Worm (Caenorhabditis elegans): Measurements from ENCODE around the gene tbc-12.

Gene tbc-12

DNA sequence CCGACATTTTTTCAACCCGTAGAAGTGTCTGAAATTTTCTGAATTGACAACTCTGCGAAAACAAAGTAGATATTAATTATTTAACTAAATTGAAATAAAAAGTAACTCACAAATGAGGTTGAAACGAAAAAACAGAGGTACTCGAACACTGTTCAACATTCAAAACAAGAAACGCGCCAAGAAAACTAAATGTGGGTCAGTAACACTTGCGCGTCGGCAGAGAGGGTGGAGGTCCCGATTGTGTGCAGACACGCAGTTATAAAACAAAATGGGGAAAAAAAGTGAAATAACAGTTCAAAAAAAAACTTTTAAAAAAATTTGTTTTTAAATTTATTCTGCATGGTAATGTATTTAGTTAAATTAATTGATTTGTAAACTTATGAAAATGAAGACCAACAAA is 27.1 kb upstream of the tbc-12 start (continued):
- TF ChIP-seq tlp-1 (tag; optimal IDR thresholded peaks at IDR 0.05), result no peak
- no peak for TF ChIP-seq ceh-90 (tag; optimal IDR thresholded peaks at IDR 0.05)
- TF ChIP-seq ceh-82 (tag; optimal IDR thresholded peaks at IDR 0.05), result peak in 2 of 3 experiments; percentile 2 to 10
- no peak for TF ChIP-seq nhr-11 (tag; optimal IDR thresholded peaks at IDR 0.05)
- peak; percentile 47 for TF ChIP-seq snu-23 (GFP tag; optimal IDR thresholded peaks at IDR 0.05)
- TF ChIP-seq egl-27 (tag; optimal IDR thresholded peaks at IDR 0.05), result no peak
- TF ChIP-seq nhr-19 (GFP tag; conservative IDR thresholded peaks at IDR 0.05), result no peak
- TF ChIP-seq nhr-84 (tag; optimal IDR thresholded peaks at IDR 0.05), result no peak
- TF ChIP-seq ceh-63 (GFP tag; optimal IDR thresholded peaks at IDR 0.05), result no peak
- no peak for TF ChIP-seq pqm-1 (tag; optimal IDR thresholded peaks at IDR 0.05)
- no peak for TF ChIP-seq aly-2 (tag; optimal IDR thresholded peaks at IDR 0.05)
- peak; percentile 18 for TF ChIP-seq C16A3.4 (tag; optimal IDR thresholded peaks at IDR 0.05)
- TF ChIP-seq F16B12.6 (tag; optimal IDR thresholded peaks at IDR 0.05), result no peak
- TF ChIP-seq hlh-17 (GFP tag; optimal IDR thresholded peaks at IDR 0.05; ENCODE audit: borderline replicate concordance), result no peak
- TF ChIP-seq mep-1 (tag; optimal IDR thresholded peaks at IDR 0.05), result peak; percentile 33
- peak; percentile 9 for TF ChIP-seq unc-86 (tag; optimal IDR thresholded peaks at IDR 0.05)
- no peak for TF ChIP-seq ets-5 (GFP tag; IDR thresholded peaks at IDR 0.05)
- peak; percentile 11 for TF ChIP-seq tbx-2 (tag; optimal IDR thresholded peaks at IDR 0.05)
- TF ChIP-seq efl-3 (GFP tag; optimal IDR thresholded peaks at IDR 0.05), result no peak
- TF ChIP-seq aha-1 (tag; optimal IDR thresholded peaks at IDR 0.05), result no peak
- TF ChIP-seq nhr-20 (tag; optimal IDR thresholded peaks at IDR 0.05), result peak; percentile 43
- TF ChIP-seq elt-2 (tag; optimal IDR thresholded peaks at IDR 0.05), result no peak
- peak; percentile 46 for TF ChIP-seq blmp-1 (tag; optimal IDR thresholded peaks at IDR 0.05)
- TF ChIP-seq pag-3 (tag; optimal IDR thresholded peaks at IDR 0.05; ENCODE audit: borderline replicate concordance, insufficient read depth), result peak; percentile 5
- peak; percentile 32 for TF ChIP-seq xbp-1 (tag; optimal IDR thresholded peaks at IDR 0.05)
- TF ChIP-seq nhr-85 (tag), result peak; percentile 44
- peak; percentile 89 for TF ChIP-seq skn-1 (tag; optimal IDR thresholded peaks at IDR 0.05)
- no peak for TF ChIP-seq grh-1 (GFP tag; IDR thresholded peaks at IDR 0.05)
- TF ChIP-seq swsn-7 (tag; optimal IDR thresholded peaks at IDR 0.05), result peak; percentile 40
- no peak for TF ChIP-seq hpl-2 (GFP tag; optimal IDR thresholded peaks at IDR 0.05)
- TF ChIP-seq lin-35 (GFP tag; optimal IDR thresholded peaks at IDR 0.05), result peak; percentile 1 to 62
- TF ChIP-seq alr-1 (tag; optimal IDR thresholded peaks at IDR 0.05; ENCODE audit: borderline replicate concordance), result no peak
- TF ChIP-seq lin-39 (tag; optimal IDR thresholded peaks at IDR 0.05), result no peak
- TF ChIP-seq nhr-71 (tag; optimal IDR thresholded peaks at IDR 0.05), result peak; percentile 65
- TF ChIP-seq zip-4 (GFP tag; optimal IDR thresholded peaks at IDR 0.05), result no peak
- no peak for TF ChIP-seq snpc-4 (tag; optimal IDR thresholded peaks at IDR 0.05)
- peak; percentile 55 to 60 for TF ChIP-seq lsy-2 (tag; optimal IDR thresholded peaks at IDR 0.05)
- TF ChIP-seq ztf-4 (tag; optimal IDR thresholded peaks at IDR 0.05), result no peak

DNA sequence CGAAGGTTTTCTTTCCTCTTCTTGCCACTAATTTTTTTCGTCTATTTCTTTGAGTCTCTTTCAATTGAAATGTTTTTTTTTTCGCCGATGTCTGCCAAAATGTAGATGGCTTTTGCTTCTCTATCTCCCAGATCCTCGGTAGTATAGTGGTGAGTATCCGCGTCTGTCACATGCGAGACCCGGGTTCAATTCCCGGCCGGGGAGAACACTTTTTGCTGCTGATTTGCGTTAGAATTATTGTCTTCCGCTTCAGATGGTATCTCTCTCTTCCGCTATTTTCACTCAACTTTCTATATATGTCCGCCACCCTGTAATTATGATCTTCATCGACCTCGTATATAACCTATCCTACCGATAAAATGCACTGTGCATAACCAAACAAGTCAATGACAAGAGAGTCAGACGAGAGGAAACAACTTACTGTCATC is 21.2 kb upstream of the tbc-12 start:
- TF ChIP-seq nhr-85 (tag) (peak; percentile 76), snu-23 (GFP tag; optimal IDR thresholded peaks at IDR 0.05) (peak; percentile 82), ceh-82 (tag; optimal IDR thresholded peaks at IDR 0.05) (peak; percentile 33 to 64 (median 59)), blmp-1 (tag; optimal IDR thresholded peaks at IDR 0.05) (peak; percentile 68), snpc-4 (tag; optimal IDR thresholded peaks at IDR 0.05) (no peak), nhr-90 (tag; optimal IDR thresholded peaks at IDR 0.05; ENCODE audit: poor library complexity) (peak; percentile 85), jun-1 (tag; optimal IDR thresholded peaks at IDR 0.05) (peak; percentile 63), nhr-71 (tag; optimal IDR thresholded peaks at IDR 0.05) (peak; percentile 81), lin-13 (GFP tag; optimal IDR thresholded peaks at IDR 0.05) (peak; percentile 2), elt-2 (tag; optimal IDR thresholded peaks at IDR 0.05) (peak; percentile 45), unc-130 (tag; optimal IDR thresholded peaks at IDR 0.05) (peak; percentile 2), egl-13 (tag; optimal IDR thresholded peaks at IDR 0.05) (peak; percentile 61), aly-2 (tag; optimal IDR thresholded peaks at IDR 0.05) (peak; percentile 10), grh-1 (GFP tag; IDR thresholded peaks at IDR 0.05) (no peak), alr-1 (tag; optimal IDR thresholded peaks at IDR 0.05; ENCODE audit: borderline replicate concordance) (no peak), dpl-1 (GFP tag; optimal IDR thresholded peaks at IDR 0.05) (peak in 1 of 3 experiments; percentile 18), tbx-2 (tag; optimal IDR thresholded peaks at IDR 0.05) (peak; percentile 72), fos-1 (tag; optimal IDR thresholded peaks at IDR 0.05) (peak; percentile 46), mef-2 (tag; optimal IDR thresholded peaks at IDR 0.05) (peak; percentile 61), lir-3 (tag; optimal IDR thresholded peaks at IDR 0.05; ENCODE audit: poor library complexity) (peak; percentile 41), fkh-8 (tag; optimal IDR thresholded peaks at IDR 0.05) (peak; percentile 65), nhr-19 (GFP tag; conservative IDR thresholded peaks at IDR 0.05) (peak; percentile 65), tlp-1 (tag; optimal IDR thresholded peaks at IDR 0.05) (no peak), sup-37 (GFP tag; optimal IDR thresholded peaks at IDR 0.05) (peak; percentile 51), mep-1 (tag; optimal IDR thresholded peaks at IDR 0.05) (peak; percentile 73), ztf-11 (tag; optimal IDR thresholded peaks at IDR 0.05) (peak in 1 of 2 experiments; percentile 6), F16B12.6 (tag; optimal IDR thresholded peaks at IDR 0.05) (no peak), aha-1 (tag; optimal IDR thresholded peaks at IDR 0.05) (no peak)
